Fruit fly (Drosophila melanogaster) whole organism, prepupa: ENCODE measurements around the gene Axud1.
A peak's percentile ranks its signal among the peaks of the same experiment; 100 is the strongest.

Experiments
- Blimp-1 ChIP-seq: fragments of 200-800 bp; sonication (Bioruptor generic); optimal IDR thresholded peaks from 3 replicates; lab custom pipeline; 2017; ENCODE audit warnings: missing biosample characterization, missing genetic modification characterization, mild to moderate bottlenecking, moderate library complexity, missing genetic modification reagents
- CG10631 ChIP-seq: fragments of 200-800 bp; sonication (Bioruptor generic); optimal IDR thresholded peaks from 2 replicates; lab custom pipeline; 2016; ENCODE audit warnings: missing biosample characterization, missing genetic modification characterization
- CG10669 ChIP-seq: fragments of 200-800 bp; sonication (Bioruptor generic); optimal IDR thresholded peaks from 3 replicates; lab custom pipeline; 2018; ENCODE audit warnings: missing biosample characterization, mild to moderate bottlenecking, missing genetic modification characterization, moderate library complexity
- CG11294 ChIP-seq: fragments of 200-800 bp; sonication (Bioruptor generic); IDR thresholded peaks from 2 replicates; pipeline ENCODE4 v1.3.6; 2022; ENCODE audit warnings: missing biosample characterization, missing genetic modification characterization
- CG11762 ChIP-seq: fragments of 200-800 bp; sonication (Bioruptor generic); optimal IDR thresholded peaks from 3 replicates; lab custom pipeline; 2016; ENCODE audit warnings: missing biosample characterization, missing genetic modification characterization; ENCODE audit not compliant: insufficient read depth
- CG15336 ChIP-seq: fragments of 200-800 bp; sonication (Bioruptor generic); IDR thresholded peaks from 2 replicates; pipeline ENCODE4 v1.3.6; 2022; ENCODE audit warnings: missing biosample characterization, missing genetic modification characterization
- CG1621 ChIP-seq: fragments of 200-800 bp; sonication (Bioruptor generic); optimal IDR thresholded peaks from 3 replicates; lab custom pipeline; 2018; ENCODE audit warnings: missing biosample characterization, mild to moderate bottlenecking, missing genetic modification characterization
- CG31627 ChIP-seq: fragments of 200-800 bp; sonication (Bioruptor generic); optimal IDR thresholded peaks from 3 replicates; lab custom pipeline; 2016; ENCODE audit warnings: missing biosample characterization, missing genetic modification characterization
- CG32006 ChIP-seq: fragments of 200-800 bp; sonication (Bioruptor generic); optimal IDR thresholded peaks from 3 replicates; lab custom pipeline; 2017; ENCODE audit warnings: missing biosample characterization, mild to moderate bottlenecking, missing genetic modification characterization
- CG34406 ChIP-seq: fragments of 200-800 bp; sonication (Bioruptor generic); optimal IDR thresholded peaks from 3 replicates; lab custom pipeline; 2016; ENCODE audit warnings: missing biosample characterization, missing genetic modification characterization
- CG3919 ChIP-seq: fragments of 200-800 bp; sonication (Bioruptor generic); optimal IDR thresholded peaks from 3 replicates; lab custom pipeline; 2016; ENCODE audit warnings: missing biosample characterization, missing genetic modification characterization
- CG4318 ChIP-seq: fragments of 200-800 bp; sonication (Bioruptor generic); optimal IDR thresholded peaks from 3 replicates; lab custom pipeline; 2017; ENCODE audit warnings: missing biosample characterization, mild to moderate bottlenecking, missing genetic modification characterization
- CG6163 ChIP-seq: fragments of 200-800 bp; sonication (Bioruptor generic); IDR thresholded peaks from 3 replicates; pipeline ENCODE4 v1.3.6; 2022; ENCODE audit warnings: missing biosample characterization, missing genetic modification characterization
- CG6276 ChIP-seq: fragments of 200-800 bp; sonication (Bioruptor generic); optimal IDR thresholded peaks from 2 replicates; lab custom pipeline; 2017; ENCODE audit warnings: missing biosample characterization, mild to moderate bottlenecking, missing genetic modification characterization
- CG6792 ChIP-seq: fragments of 200-800 bp; sonication (Bioruptor generic); optimal IDR thresholded peaks from 3 replicates; lab custom pipeline; 2016; ENCODE audit warnings: missing biosample characterization, missing genetic modification characterization
- CG6808 ChIP-seq: fragments of 200-800 bp; sonication (Bioruptor generic); optimal IDR thresholded peaks from 3 replicates; lab custom pipeline; 2017; ENCODE audit warnings: missing biosample characterization, missing genetic modification characterization, mild to moderate bottlenecking, moderate library complexity, missing genetic modification reagents
- CG6854 ChIP-seq: fragments of 200-800 bp; sonication (Bioruptor generic); optimal IDR thresholded peaks from 2 replicates; lab custom pipeline; 2017; ENCODE audit warnings: missing biosample characterization, mild to moderate bottlenecking, missing genetic modification characterization
- CG7368 ChIP-seq: fragments of 200-800 bp; sonication (Bioruptor generic); optimal IDR thresholded peaks from 3 replicates; lab custom pipeline; 2016; ENCODE audit warnings: missing biosample characterization, missing genetic modification characterization
- CG8119 ChIP-seq: fragments of 200-800 bp; sonication (Bioruptor generic); IDR thresholded peaks from 3 replicates; pipeline ENCODE4 v1.3.6; 2022; ENCODE audit warnings: missing biosample characterization, missing genetic modification characterization
- CG8319 ChIP-seq: fragments of 200-800 bp; sonication (Bioruptor generic); optimal IDR thresholded peaks from 3 replicates; lab custom pipeline; 2016; ENCODE audit warnings: missing biosample characterization, missing genetic modification characterization
- CG8632 ChIP-seq: fragments of 200-800 bp; sonication (Bioruptor generic); optimal IDR thresholded peaks from 3 replicates; lab custom pipeline; 2016; ENCODE audit warnings: missing biosample characterization, missing genetic modification characterization
- CG9139 ChIP-seq: fragments of 200-800 bp; sonication (Bioruptor generic); optimal IDR thresholded peaks from 3 replicates; lab custom pipeline; 2017; ENCODE audit warnings: missing biosample characterization, mild to moderate bottlenecking, missing genetic modification characterization
- Eip75B ChIP-seq: fragments of 200-800 bp; sonication (Bioruptor generic); optimal IDR thresholded peaks from 3 replicates; lab custom pipeline; 2016; ENCODE audit warnings: missing biosample characterization, missing genetic modification characterization
- Eip78C ChIP-seq: fragments of 200-800 bp; sonication (Bioruptor generic); peaks from one replicate; lab custom pipeline; 2016; ENCODE audit warnings: missing biosample characterization, missing genetic modification characterization
- Eip93F ChIP-seq: fragments of 200-800 bp; sonication (Bioruptor generic); optimal IDR thresholded peaks from 2 replicates; lab custom pipeline; 2016; ENCODE audit warnings: missing biosample characterization, mild to moderate bottlenecking, missing genetic modification characterization
- Ets96B ChIP-seq: fragments of 200-800 bp; optimal IDR thresholded peaks from 2 replicates; lab custom pipeline; 2019; ENCODE audit warnings: missing biosample characterization, mild to moderate bottlenecking, missing genetic modification characterization, moderate library complexity
- Gug ChIP-seq: fragments of 200-800 bp; sonication (Bioruptor generic); IDR thresholded peaks from 2 replicates; pipeline ENCODE4 v1.3.6; 2022; ENCODE audit warnings: missing biosample characterization, missing genetic modification characterization
- Hr38 ChIP-seq: sonication (Bioruptor generic); optimal IDR thresholded peaks from 2 replicates; lab custom pipeline; 2016; ENCODE audit warnings: missing biosample characterization, missing genetic modification characterization
- Hr4 ChIP-seq: fragments of 200-800 bp; sonication (Bioruptor generic); optimal IDR thresholded peaks from 3 replicates; lab custom pipeline; 2016; ENCODE audit warnings: missing biosample characterization, missing genetic modification characterization
- Lpt ChIP-seq: fragments of 200-800 bp; sonication (Bioruptor generic); optimal IDR thresholded peaks from 3 replicates; lab custom pipeline; 2016; ENCODE audit warnings: missing biosample characterization, missing genetic modification characterization
- Met ChIP-seq: fragments of 200-800 bp; sonication (Bioruptor generic); optimal IDR thresholded peaks from 3 replicates; lab custom pipeline; 2016; ENCODE audit warnings: missing biosample characterization, missing genetic modification characterization
- OdsH ChIP-seq: fragments of 200-800 bp; sonication (Bioruptor generic); optimal IDR thresholded peaks from 3 replicates; lab custom pipeline; 2016; ENCODE audit warnings: missing biosample characterization, missing genetic modification characterization
- Smox ChIP-seq: fragments of 200-800 bp; sonication (Bioruptor generic); optimal IDR thresholded peaks from 3 replicates; lab custom pipeline; 2016; ENCODE audit warnings: missing biosample characterization, missing genetic modification characterization
- Sox102F ChIP-seq: fragments of 200-800 bp; sonication (Bioruptor generic); optimal IDR thresholded peaks from 2 replicates; lab custom pipeline; 2016; ENCODE audit warnings: missing biosample characterization, mild to moderate bottlenecking, missing genetic modification characterization
- Sox14 ChIP-seq: fragments of 200-800 bp; sonication (Bioruptor generic); optimal IDR thresholded peaks from 3 replicates; lab custom pipeline; 2016; ENCODE audit warnings: missing biosample characterization, missing genetic modification characterization
- Sox15 ChIP-seq: fragments of 200-800 bp; sonication (Bioruptor generic); optimal IDR thresholded peaks from 3 replicates; lab custom pipeline; 2016; ENCODE audit warnings: missing biosample characterization, missing genetic modification characterization
- achi ChIP-seq: fragments of 200-800 bp; sonication (Bioruptor generic); optimal IDR thresholded peaks from 3 replicates; lab custom pipeline; 2016; ENCODE audit warnings: missing biosample characterization, missing genetic modification characterization
- acj6 ChIP-seq: fragments of 200-800 bp; sonication (Bioruptor generic); optimal IDR thresholded peaks from 3 replicates; lab custom pipeline; 2016; ENCODE audit warnings: missing biosample characterization, missing genetic modification characterization
- cyc ChIP-seq: fragments of 200-800 bp; sonication (Bioruptor generic); optimal IDR thresholded peaks from 3 replicates; lab custom pipeline; 2016; ENCODE audit warnings: missing biosample characterization, missing genetic modification characterization
- dac ChIP-seq: fragments of 200-800 bp; sonication (Bioruptor generic); optimal IDR thresholded peaks from 2 replicates; lab custom pipeline; 2017; ENCODE audit warnings: missing biosample characterization, mild to moderate bottlenecking, missing genetic modification characterization
- eg ChIP-seq: fragments of 200-800 bp; sonication (Bioruptor generic); IDR thresholded peaks from 3 replicates; pipeline ENCODE4 v1.3.6; 2022; ENCODE audit warnings: missing biosample characterization, missing genetic modification characterization
- esn ChIP-seq: fragments of 200-800 bp; sonication (Bioruptor generic); optimal IDR thresholded peaks from 2 replicates; lab custom pipeline; 2016; ENCODE audit warnings: missing biosample characterization, mild to moderate bottlenecking, missing genetic modification characterization, moderate library complexity
- fd59A ChIP-seq: fragments of 200-800 bp; sonication (Bioruptor generic); optimal IDR thresholded peaks from 2 replicates; lab custom pipeline; 2017; ENCODE audit warnings: missing biosample characterization, mild to moderate bottlenecking, missing genetic modification characterization, missing genetic modification reagents
- fd85E ChIP-seq: fragments of 200-800 bp; sonication (Bioruptor generic); optimal IDR thresholded peaks from 3 replicates; lab custom pipeline; 2016; ENCODE audit warnings: missing biosample characterization, missing genetic modification characterization
- fkh ChIP-seq: fragments of 200-800 bp; sonication (Bioruptor generic); optimal IDR thresholded peaks from 3 replicates; lab custom pipeline; 2017; ENCODE audit warnings: missing biosample characterization, mild to moderate bottlenecking, missing genetic modification characterization, moderate library complexity
- pdm3 ChIP-seq: fragments of 200-800 bp; sonication (Bioruptor generic); optimal IDR thresholded peaks from 3 replicates; lab custom pipeline; 2016; ENCODE audit warnings: missing biosample characterization, missing genetic modification characterization
- salr ChIP-seq, 2 experiments: fragments of 200-800 bp; sonication (Bioruptor generic); optimal IDR thresholded peaks; 3 replicates each; lab custom pipeline; 2016 to 2018; ENCODE audit warnings: missing biosample characterization in 2 of 2, missing genetic modification characterization in 2 of 2, mild to moderate bottlenecking in 1 of 2
- spab ChIP-seq: fragments of 200-800 bp; sonication (Bioruptor generic); optimal IDR thresholded peaks from 2 replicates; lab custom pipeline; 2017; ENCODE audit warnings: missing biosample characterization, mild to moderate bottlenecking, missing genetic modification characterization, missing genetic modification reagents
- ss ChIP-seq, 2 experiments: fragments of 200-800 bp; sonication (Bioruptor generic); optimal IDR thresholded peaks; 2 replicates in 1 of 2; 3 replicates in 1 of 2; lab custom pipeline; 2017 to 2018; ENCODE audit warnings: mild to moderate bottlenecking in 2 of 2, missing biosample characterization in 2 of 2, missing genetic modification characterization in 2 of 2, moderate library complexity in 1 of 2
- topi ChIP-seq: fragments of 200-800 bp; sonication (Bioruptor generic); optimal IDR thresholded peaks from 3 replicates; lab custom pipeline; 2016; ENCODE audit warnings: missing biosample characterization, missing genetic modification characterization
- vri ChIP-seq: fragments of 200-800 bp; sonication (Bioruptor generic); optimal IDR thresholded peaks from 3 replicates; lab custom pipeline; 2016; ENCODE audit warnings: missing biosample characterization, mild to moderate bottlenecking, missing genetic modification characterization

Gene Axud1

DNA sequence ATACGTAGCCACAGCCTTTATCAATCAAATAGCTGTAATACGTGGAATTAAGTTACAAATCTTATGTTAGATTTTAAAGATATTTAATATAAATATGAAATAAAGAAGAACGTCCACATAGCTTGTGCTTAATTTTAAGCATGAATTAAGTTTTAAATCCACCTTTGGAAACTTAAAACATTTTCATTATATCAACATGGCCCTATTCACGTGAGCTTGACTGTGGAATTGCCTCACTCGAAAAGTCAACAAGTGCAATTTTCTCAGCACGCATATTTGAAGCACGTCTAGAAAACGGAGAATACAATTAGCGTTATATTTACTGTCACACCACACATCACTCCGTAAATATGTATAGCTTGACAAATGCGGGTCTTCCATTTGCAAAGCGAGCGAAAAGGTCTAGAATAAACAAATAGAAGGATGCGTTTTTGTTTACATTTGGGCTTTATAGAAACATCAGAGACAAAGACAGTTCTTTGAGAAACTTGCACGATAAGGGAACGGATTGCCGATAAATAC is 1.5 kb upstream of the Axud1 start:
- TF ChIP-seq achi: peak; percentile 94
- TF ChIP-seq CG6854: peak; percentile 93
- TF ChIP-seq Ets96B: peak; percentile 97
- peak; percentile 91 for TF ChIP-seq CG4318 (GFP tag; lab: Kevin White, UChicago)
- peak; percentile 95 for TF ChIP-seq CG8119 (GFP tag; lab: Robert Waterston, UW)
- peak; percentile 93 for TF ChIP-seq Eip93F (GFP tag; lab: Kevin White, UChicago)
- TF ChIP-seq CG11762 (GFP tag; lab: Kevin White, UChicago): peak; percentile 94
- TF ChIP-seq CG8319: peak; percentile 81
- TF ChIP-seq fkh (GFP tag; lab: Kevin White, UChicago): peak; percentile 96
- TF ChIP-seq Lpt (GFP tag; lab: Kevin White, UChicago): peak; percentile 93
- peak; percentile 88 for TF ChIP-seq pdm3 (GFP tag; lab: Kevin White, UChicago)
- TF ChIP-seq Hr4 (GFP tag; lab: Kevin White, UChicago): peak; percentile 94
- TF ChIP-seq CG6808 (GFP tag; lab: Kevin White, UChicago): peak; percentile 96
- TF ChIP-seq cyc: peak; percentile 89
- TF ChIP-seq Smox (GFP tag; lab: Kevin White, UChicago): peak; percentile 95
- TF ChIP-seq CG8632 (GFP tag; lab: Kevin White, UChicago): peak; percentile 96
- peak; percentile 95 to 97 for TF ChIP-seq ss (GFP tag; optimal IDR thresholded peaks at IDR 0.05; lab: Kevin White, UChicago)
- TF ChIP-seq fd59A (GFP tag; lab: Kevin White, UChicago): peak; percentile 87
- peak; percentile 96 for TF ChIP-seq CG10669 (GFP tag; lab: Kevin White, UChicago)
- peak; percentile 96 for TF ChIP-seq Eip75B (GFP tag; lab: Kevin White, UChicago)
- TF ChIP-seq CG7368 (GFP tag; lab: Kevin White, UChicago): peak; percentile 90
- peak; percentile 98 for TF ChIP-seq CG15336 (GFP tag; lab: Robert Waterston, UW)
- TF ChIP-seq CG9139 (GFP tag; lab: Kevin White, UChicago): peak; percentile 97
- TF ChIP-seq dac (GFP tag; lab: Kevin White, UChicago): peak; percentile 52
- peak; percentile 97 for TF ChIP-seq CG6163 (GFP tag; lab: Robert Waterston, UW)
- peak; percentile 95 for TF ChIP-seq CG6276 (GFP tag; lab: Kevin White, UChicago)
- TF ChIP-seq OdsH (GFP tag; lab: Kevin White, UChicago): peak; percentile 95
- TF ChIP-seq spab (GFP tag; lab: Kevin White, UChicago): peak; percentile 93
- peak; percentile 69 for TF ChIP-seq fd85E (GFP tag; lab: Kevin White, UChicago)
- peak; percentile 95 for TF ChIP-seq CG3919 (GFP tag; lab: Kevin White, UChicago)
- TF ChIP-seq Hr38 (GFP tag; lab: Kevin White, UChicago): no peak
- peak; percentile 92 for TF ChIP-seq CG11294 (GFP tag; lab: Robert Waterston, UW)
- TF ChIP-seq vri (GFP tag; lab: Kevin White, UChicago): peak; percentile 88
- peak; percentile 94 for TF ChIP-seq topi (GFP tag; lab: Kevin White, UChicago)
- TF ChIP-seq CG31627 (GFP tag; lab: Kevin White, UChicago): peak; percentile 86
- peak; percentile 99 for TF ChIP-seq Eip78C (GFP tag; lab: Kevin White, UChicago)
- TF ChIP-seq Met: peak; percentile 93
- peak; percentile 98 for TF ChIP-seq eg
- TF ChIP-seq salr (GFP tag; optimal IDR thresholded peaks at IDR 0.05; lab: Kevin White, UChicago): peak; percentile 88
- peak; percentile 96 for TF ChIP-seq CG32006 (GFP tag; lab: Kevin White, UChicago)
- TF ChIP-seq CG10631 (GFP tag; lab: Kevin White, UChicago): peak; percentile 90
- TF ChIP-seq CG1621 (tag; lab: Kevin White, UChicago): peak; percentile 93
- peak; percentile 94 for TF ChIP-seq Gug (GFP tag; lab: Robert Waterston, UW)
- TF ChIP-seq CG6792 (GFP tag; lab: Kevin White, UChicago): peak; percentile 92
- peak; percentile 96 for TF ChIP-seq CG34406 (GFP tag; lab: Kevin White, UChicago)
- peak; percentile 86 for TF ChIP-seq Blimp-1 (GFP tag; lab: Kevin White, UChicago)
- TF ChIP-seq Sox15 (GFP tag; lab: Kevin White, UChicago): peak; percentile 85
- TF ChIP-seq Sox14 (GFP tag; lab: Kevin White, UChicago): peak; percentile 67
- peak; percentile 93 for TF ChIP-seq esn (GFP tag; lab: Kevin White, UChicago)
- TF ChIP-seq Sox102F: peak; percentile 92
- TF ChIP-seq acj6: peak; percentile 96
